Fruit fly (Drosophila melanogaster) S2 (cell line): Measurements from ENCODE around the gene CG33640.

Experiments
- CG8478 ChIP-seq: fragments of >200 bp; optimal IDR thresholded peaks from 2 replicates; lab custom pipeline; 2018
- CTCF ChIP-seq, 2 experiments: fragments of >200 bp; optimal IDR thresholded peaks; 2 replicates each; lab custom pipeline; 2018

- no peak for TF ChIP-seq CG8478 (lab: Kevin White, UChicago)
- no peak for TF ChIP-seq CTCF (optimal IDR thresholded peaks at IDR 0.05; lab: Kevin White, UChicago)
Observed at dm6 chr2L:13548786-13549780, 21.4 kb downstream of the CG33640 start, which contains the start of gene B4.
